Fruit fly (Drosophila melanogaster) S2 (cell line): ENCODE results near the gene Fit2.

Experiments used
- CG8478 ChIP-seq: fragments of >200 bp; optimal IDR thresholded peaks from 2 replicates; lab custom pipeline; 2018
- CTCF ChIP-seq, 2 experiments: fragments of >200 bp; optimal IDR thresholded peaks; 2 replicates each; lab custom pipeline; 2018

DNA sequence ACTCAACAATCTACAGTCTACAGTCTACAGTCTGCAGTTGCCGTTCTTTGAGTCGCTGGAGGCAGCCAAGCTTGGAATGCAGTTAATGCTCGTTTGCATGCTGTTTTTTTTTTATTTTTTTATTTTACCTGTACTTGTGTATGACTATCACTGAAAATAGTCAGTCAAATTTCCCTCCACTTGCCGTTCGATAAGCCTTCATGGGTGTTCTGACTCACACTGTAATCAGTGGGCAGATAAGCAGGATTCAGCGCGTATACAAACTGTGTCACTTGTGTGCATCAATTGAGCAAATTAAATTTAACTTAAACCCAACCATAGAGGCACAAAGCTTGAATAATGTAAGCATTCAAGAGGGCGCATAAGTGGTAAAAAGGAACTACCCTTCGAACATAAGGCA, 46.8 kb upstream of the Fit2 start:
- TF ChIP-seq CTCF (optimal IDR thresholded peaks at IDR 0.05; lab: Kevin White, UChicago): no peak
- no peak for TF ChIP-seq CG8478 (lab: Kevin White, UChicago)
